Fruit fly (Drosophila melanogaster) whole organism, embryonic: Measurements from ENCODE around the gene CG2278.

Experiments
- Atf-2 ChIP-seq: fragments of 200-800 bp; sonication (Bioruptor generic); optimal IDR thresholded peaks from 2 replicates; lab custom pipeline; 2016; ENCODE audit warnings: missing biosample characterization, missing genetic modification characterization
- Blimp-1 ChIP-seq: fragments of 200-800 bp; sonication (Bioruptor generic); optimal IDR thresholded peaks from 3 replicates; lab custom pipeline; 2018; ENCODE audit warnings: missing biosample characterization, missing genetic modification characterization, mild to moderate bottlenecking, moderate library complexity, missing genetic modification reagents
- CG10462 ChIP-seq: fragments of 200-800 bp; sonication (Bioruptor generic); optimal IDR thresholded peaks from 2 replicates; lab custom pipeline; 2016; ENCODE audit warnings: missing biosample characterization, missing genetic modification characterization
- CG10979 ChIP-seq: fragments of 200-800 bp; sonication (Bioruptor generic); optimal IDR thresholded peaks from 2 replicates; lab custom pipeline; 2018; ENCODE audit warnings: missing biosample characterization, mild to moderate bottlenecking, missing genetic modification characterization, moderate library complexity
- CG11093 ChIP-seq: fragments of 200-800 bp; sonication (Bioruptor generic); IDR thresholded peaks from 3 replicates; pipeline ENCODE4 v1.3.6; 2022; ENCODE audit warnings: missing biosample characterization, missing genetic modification characterization
- CG11696 ChIP-seq: fragments of 200-800 bp; sonication (Bioruptor generic); IDR thresholded peaks from 2 replicates; pipeline ENCODE4 v1.3.6; 2022; ENCODE audit warnings: missing biosample characterization, missing genetic modification characterization
- CG13287 ChIP-seq: fragments of 200-800 bp; sonication (Bioruptor generic); IDR thresholded peaks from 2 replicates; pipeline ENCODE4 v1.3.6; 2022; ENCODE audit warnings: missing biosample characterization, missing genetic modification characterization; ENCODE audit not compliant: partially characterized antibody
- CG14667 ChIP-seq: fragments of 200-800 bp; sonication (Bioruptor generic); IDR thresholded peaks from 2 replicates; pipeline ENCODE4 v1.3.6; 2022; ENCODE audit warnings: missing biosample characterization, missing genetic modification characterization
- CG18619 ChIP-seq: fragments of 200-800 bp; sonication (Bioruptor generic); optimal IDR thresholded peaks from 3 replicates; lab custom pipeline; 2017; ENCODE audit warnings: missing biosample characterization, mild to moderate bottlenecking, missing genetic modification characterization
- CG18764 ChIP-seq: fragments of 200-800 bp; sonication (Bioruptor generic); optimal IDR thresholded peaks from 3 replicates; lab custom pipeline; 2016; ENCODE audit warnings: missing biosample characterization, missing genetic modification characterization
- CG2889 ChIP-seq: fragments of 200-800 bp; sonication (Bioruptor generic); IDR thresholded peaks from 3 replicates; pipeline ENCODE4 v1.3.6; 2022; ENCODE audit warnings: missing biosample characterization, missing genetic modification characterization
- CG31388 ChIP-seq: fragments of 200-800 bp; sonication (Bioruptor generic); optimal IDR thresholded peaks from 2 replicates; lab custom pipeline; 2016; ENCODE audit warnings: missing biosample characterization, missing genetic modification characterization
- CG32767 ChIP-seq: fragments of 200-800 bp; sonication (Bioruptor generic); IDR thresholded peaks from 2 replicates; pipeline ENCODE4 v1.3.6; 2022; ENCODE audit warnings: missing biosample characterization, missing genetic modification characterization
- CG3726 ChIP-seq: fragments of 200-800 bp; sonication (Bioruptor generic); IDR thresholded peaks from 3 replicates; pipeline ENCODE4, ENCODE4 v1.3.6; 2022; ENCODE audit warnings: missing biosample characterization, missing genetic modification characterization
- CG5180 ChIP-seq: fragments of 200-800 bp; sonication (Bioruptor generic); optimal IDR thresholded peaks from 3 replicates; lab custom pipeline; 2017; ENCODE audit warnings: missing biosample characterization, missing genetic modification characterization, mild to moderate bottlenecking, moderate library complexity, missing genetic modification reagents
- CG5953 ChIP-seq: fragments of 200-800 bp; sonication (Bioruptor generic); IDR thresholded peaks from 2 replicates; pipeline ENCODE4 v1.3.6; 2022; ENCODE audit warnings: missing biosample characterization, missing genetic modification characterization
- CG6765 ChIP-seq: fragments of 200-800 bp; sonication (Bioruptor generic); optimal IDR thresholded peaks from 3 replicates; lab custom pipeline; 2017; ENCODE audit warnings: missing biosample characterization, mild to moderate bottlenecking, missing genetic modification characterization
- CG7556 ChIP-seq: fragments of 200-800 bp; sonication (Bioruptor generic); optimal IDR thresholded peaks from 2 replicates; lab custom pipeline; 2017; ENCODE audit warnings: missing biosample characterization, mild to moderate bottlenecking, missing genetic modification characterization
- CG8388 ChIP-seq: fragments of 200-800 bp; sonication (Bioruptor generic); optimal IDR thresholded peaks from 2 replicates; lab custom pipeline; 2019; ENCODE audit warnings: missing biosample characterization, mild to moderate bottlenecking, missing genetic modification characterization, moderate library complexity
- CG9609 ChIP-seq: fragments of 200-800 bp; sonication (Bioruptor generic); optimal IDR thresholded peaks from 3 replicates; lab custom pipeline; 2016; ENCODE audit warnings: missing biosample characterization, missing genetic modification characterization
- CoRest ChIP-seq: fragments of 200-800 bp; sonication (Bioruptor generic); optimal IDR thresholded peaks from 3 replicates; lab custom pipeline; 2018; ENCODE audit warnings: missing biosample characterization, mild to moderate bottlenecking, missing genetic modification characterization, moderate library complexity
- D ChIP-seq, 2 experiments: fragments of 200-800 bp in 1 of 2; fragments of >200 bp in 1 of 2; sonication (Bioruptor generic) in 1 of 2; optimal IDR thresholded peaks; 2 replicates in 1 of 2; 3 replicates in 1 of 2; lab custom pipeline; 2017; ENCODE audit warnings: mild to moderate bottlenecking in 1 of 2, missing biosample characterization in 1 of 2, missing genetic modification characterization in 1 of 2, missing genetic modification reagents in 1 of 2
- E2f2 ChIP-seq: fragments of 200-800 bp; sonication (Bioruptor generic); IDR thresholded peaks from 2 replicates; pipeline ENCODE4 v1.3.6; 2022; ENCODE audit warnings: missing biosample characterization, missing genetic modification characterization
- Fer2 ChIP-seq: fragments of 200-800 bp; sonication (Bioruptor generic); optimal IDR thresholded peaks from 2 replicates; lab custom pipeline; 2018; ENCODE audit warnings: missing biosample characterization, mild to moderate bottlenecking, missing genetic modification characterization, moderate library complexity
- H15 ChIP-seq: fragments of 200-800 bp; sonication (Bioruptor generic); IDR thresholded peaks from 3 replicates; pipeline ENCODE4 v1.3.6; 2022; ENCODE audit warnings: missing biosample characterization, missing genetic modification characterization
- H2.0 ChIP-seq: fragments of 200-800 bp; sonication (Bioruptor generic); IDR thresholded peaks from 2 replicates; pipeline ENCODE4 v1.3.6; 2022; ENCODE audit warnings: missing biosample characterization, missing genetic modification characterization
- HLHmδ ChIP-seq: fragments of 200-800 bp; sonication (Bioruptor generic); optimal IDR thresholded peaks from 2 replicates; lab custom pipeline; 2018; ENCODE audit warnings: missing biosample characterization, mild to moderate bottlenecking, missing genetic modification characterization, moderate library complexity
- Opbp ChIP-seq: fragments of 200-800 bp; sonication (Bioruptor generic); IDR thresholded peaks from 3 replicates; pipeline ENCODE4 v1.3.6; 2022; ENCODE audit warnings: missing biosample characterization, missing genetic modification characterization; ENCODE audit not compliant: partially characterized antibody
- Sin3A ChIP-seq: fragments of >200 bp; optimal IDR thresholded peaks from 2 replicates; lab custom pipeline; 2018
- Taf1 ChIP-seq: fragments of 200-800 bp; sonication (Bioruptor generic); IDR thresholded peaks from 2 replicates; pipeline ENCODE4 v1.3.6; 2022; ENCODE audit warnings: missing biosample characterization, missing genetic modification characterization
- ara ChIP-seq: fragments of 200-800 bp; sonication (Bioruptor generic); IDR thresholded peaks from 2 replicates; pipeline ENCODE4 v1.3.6; 2022; ENCODE audit warnings: missing biosample characterization, missing genetic modification characterization
- btn ChIP-seq: fragments of 200-800 bp; sonication (Bioruptor generic); optimal IDR thresholded peaks from 2 replicates; lab custom pipeline; 2016; ENCODE audit warnings: missing biosample characterization, missing genetic modification characterization
- cad ChIP-seq: fragments of >200 bp; optimal IDR thresholded peaks from 2 replicates; lab custom pipeline; 2017; ENCODE audit warnings: missing biosample characterization, missing genetic modification characterization
- cg ChIP-seq: fragments of 200-800 bp; sonication (Bioruptor generic); optimal IDR thresholded peaks from 3 replicates; lab custom pipeline; 2019; ENCODE audit warnings: missing biosample characterization, mild to moderate bottlenecking, missing genetic modification characterization, moderate library complexity
- corto ChIP-seq: fragments of 200-800 bp; sonication (Bioruptor generic); optimal IDR thresholded peaks from 2 replicates; lab custom pipeline; 2016; ENCODE audit warnings: missing biosample characterization, mild to moderate bottlenecking, missing genetic modification characterization, moderate library complexity
- cwo ChIP-seq: fragments of 200-800 bp; sonication (Bioruptor generic); optimal IDR thresholded peaks from 3 replicates; lab custom pipeline; 2017; ENCODE audit warnings: missing biosample characterization, missing genetic modification characterization, mild to moderate bottlenecking, moderate library complexity, missing genetic modification reagents
- dpn ChIP-seq, 2 experiments: fragments of 200-800 bp; sonication (Bioruptor generic); optimal IDR thresholded peaks; 3 replicates each; lab custom pipeline; 2016; ENCODE audit warnings: missing biosample characterization in 2 of 2, missing genetic modification characterization in 2 of 2
- fd96Cb ChIP-seq: fragments of 200-800 bp; sonication (Bioruptor generic); optimal IDR thresholded peaks from 2 replicates; lab custom pipeline; 2018; ENCODE audit warnings: missing biosample characterization, mild to moderate bottlenecking, missing genetic modification characterization, moderate library complexity
- hbn ChIP-seq: fragments of 200-800 bp; sonication (Bioruptor generic); IDR thresholded peaks from 2 replicates; pipeline ENCODE4 v1.3.6; 2022; ENCODE audit warnings: missing biosample characterization, missing genetic modification characterization; ENCODE audit not compliant: partially characterized antibody
- lbe ChIP-seq: fragments of 200-800 bp; sonication (Bioruptor generic); optimal IDR thresholded peaks from 2 replicates; lab custom pipeline; 2016; ENCODE audit warnings: missing biosample characterization, mild to moderate bottlenecking, missing genetic modification characterization
- lola ChIP-seq, 3 experiments: fragments of >200 bp in 2 of 3; fragments of 200-800 bp in 1 of 3; sonication (Bioruptor generic) in 1 of 3; optimal IDR thresholded peaks; 2 replicates each; lab custom pipeline; 2017 to 2019; ENCODE audit warnings: missing biosample characterization in 3 of 3, missing genetic modification characterization in 3 of 3, mild to moderate bottlenecking in 1 of 3, moderate library complexity in 1 of 3
- nerfin-1 ChIP-seq: fragments of 200-800 bp; sonication (Bioruptor generic); optimal IDR thresholded peaks from 3 replicates; lab custom pipeline; 2019; ENCODE audit warnings: missing biosample characterization, mild to moderate bottlenecking, missing genetic modification characterization, moderate library complexity
- nom ChIP-seq: fragments of 200-800 bp; sonication (Bioruptor generic); optimal IDR thresholded peaks from 2 replicates; lab custom pipeline; 2017; ENCODE audit warnings: missing biosample characterization, missing genetic modification characterization, mild to moderate bottlenecking, moderate library complexity, missing genetic modification reagents
- pros ChIP-seq: fragments of 200-800 bp; sonication (Bioruptor generic); optimal IDR thresholded peaks from 3 replicates; lab custom pipeline; 2019; ENCODE audit warnings: missing biosample characterization, mild to moderate bottlenecking, missing genetic modification characterization, moderate library complexity
- run ChIP-seq: fragments of 200-800 bp; sonication (Bioruptor generic); optimal IDR thresholded peaks from 3 replicates; lab custom pipeline; 2018; ENCODE audit warnings: missing biosample characterization, mild to moderate bottlenecking, missing genetic modification characterization
- wdn ChIP-seq: fragments of 200-800 bp; sonication (Bioruptor generic); IDR thresholded peaks from 2 replicates; pipeline ENCODE4 v1.3.6; 2022; ENCODE audit warnings: missing biosample characterization, missing genetic modification characterization
- zf30C ChIP-seq: fragments of 200-800 bp; sonication (Bioruptor generic); optimal IDR thresholded peaks from 3 replicates; lab custom pipeline; 2018; ENCODE audit warnings: missing biosample characterization, mild to moderate bottlenecking, missing genetic modification characterization
- zfh1 ChIP-seq: fragments of 200-800 bp; sonication (Bioruptor generic); IDR thresholded peaks from 3 replicates; pipeline ENCODE4 v1.3.6; 2022; ENCODE audit warnings: missing biosample characterization, missing genetic modification characterization

CG2278 gene

dm6 chrX:8196598-8197228, 26.6 kb upstream of the CG2278 start (continued):
- no peak for TF ChIP-seq CoRest (tag; lab: Kevin White, UChicago)
- no peak for TF ChIP-seq Fer2 (tag; lab: Kevin White, UChicago)
- no peak for TF ChIP-seq run (tag; lab: Kevin White, UChicago)
- TF ChIP-seq CG11093 (GFP tag; lab: Robert Waterston, UW), result peak; percentile 57; the same call in 1 of the 3 replicates
- no peak for TF ChIP-seq Atf-2 (GFP tag; lab: Kevin White, UChicago)
- TF ChIP-seq CG6765 (GFP tag; lab: Kevin White, UChicago), result no peak
- no peak for TF ChIP-seq corto (GFP tag; lab: Kevin White, UChicago)
- no peak for TF ChIP-seq CG18619
- no peak for TF ChIP-seq cad (GFP tag; lab: Kevin White, UChicago)
- peak; percentile 47 for TF ChIP-seq CG8388
- TF ChIP-seq CG7556, result no peak
- no peak for TF ChIP-seq CG10462 (GFP tag; lab: Kevin White, UChicago)
- no peak for TF ChIP-seq btn
- no peak for TF ChIP-seq CG31388 (GFP tag; lab: Kevin White, UChicago)
- 0 out of 3 replicates have a peak, but pooled peaks have one; percentile 22 for TF ChIP-seq CG3726 (GFP tag; lab: Robert Waterston, UW)
- TF ChIP-seq zfh1 (GFP tag; lab: Robert Waterston, UW), result peak; percentile 58; the same call in 1 of the 3 replicates
- 0 out of 2 replicates have a peak, but pooled peaks have one; percentile 29 for TF ChIP-seq CG11696 (GFP tag; lab: Robert Waterston, UW)
- peak; percentile 5 for TF ChIP-seq CG5180 (GFP tag; lab: Kevin White, UChicago)
- TF ChIP-seq CG5953, result peak; percentile 68
- no peak for TF ChIP-seq nerfin-1 (tag; lab: Kevin White, UChicago)
- TF ChIP-seq CG32767 (GFP tag; lab: Robert Waterston, UW), result peak; percentile 48; the same call in 1 of the 2 replicates
- TF ChIP-seq dpn (GFP tag; optimal IDR thresholded peaks at IDR 0.05; lab: Kevin White, UChicago), result peak; percentile 8 to 41
- TF ChIP-seq Opbp (GFP tag; lab: Robert Waterston, UW), result no peak
- TF ChIP-seq CG14667 (GFP tag; lab: Robert Waterston, UW), result peak; percentile 44; the same call in 1 of the 2 replicates
- no peak for TF ChIP-seq cg (GFP tag; lab: Kevin White, UChicago)
- peak; percentile 19; the same call in 1 of the 3 replicates for TF ChIP-seq CG2889
- no peak for TF ChIP-seq HLHmδ (GFP tag; lab: Kevin White, UChicago)
- peak; percentile 29 for TF ChIP-seq nom (GFP tag; lab: Kevin White, UChicago)
- TF ChIP-seq H15 (GFP tag; lab: Robert Waterston, UW), result peak; percentile 53; the same call in 1 of the 3 replicates
- peak; percentile 58 for TF ChIP-seq H2.0 (GFP tag; lab: Robert Waterston, UW)
- TF ChIP-seq lola (GFP tag; optimal IDR thresholded peaks at IDR 0.05; lab: Kevin White, UChicago), result no peak
- peak; percentile 19 for TF ChIP-seq fd96Cb (tag; lab: Kevin White, UChicago)
- TF ChIP-seq CG18764, result no peak
- no peak for TF ChIP-seq cwo (GFP tag; lab: Kevin White, UChicago)
- TF ChIP-seq wdn (GFP tag; lab: Robert Waterston, UW), result no peak
- no peak for TF ChIP-seq hbn (GFP tag; lab: Robert Waterston, UW)
- no peak for TF ChIP-seq CG9609 (GFP tag; lab: Kevin White, UChicago)
- TF ChIP-seq ara (GFP tag; lab: Robert Waterston, UW), result peak; percentile 40; the same call in 1 of the 2 replicates
- peak; percentile 32 for TF ChIP-seq lbe (GFP tag; lab: Kevin White, UChicago)
- no peak for TF ChIP-seq pros (GFP tag; lab: Kevin White, UChicago)
- no peak for TF ChIP-seq Sin3A
- TF ChIP-seq D (optimal IDR thresholded peaks at IDR 0.05; lab: Kevin White, UChicago), result no peak
- TF ChIP-seq D (GFP tag; optimal IDR thresholded peaks at IDR 0.05; lab: Kevin White, UChicago), result no peak
- TF ChIP-seq CG10979 (tag; lab: Kevin White, UChicago), result peak; percentile 47
- peak; percentile 53 for TF ChIP-seq Blimp-1 (GFP tag; lab: Kevin White, UChicago)
- peak; percentile 39; the same call in 1 of the 2 replicates for TF ChIP-seq E2f2 (GFP tag; lab: Robert Waterston, UW)
- TF ChIP-seq zf30C (GFP tag; lab: Kevin White, UChicago), result no peak
- TF ChIP-seq Taf1 (GFP tag; lab: Robert Waterston, UW), result no peak
- TF ChIP-seq CG13287, result no peak
